Worm (Caenorhabditis elegans) whole organism, L2 larva: ENCODE data around the gene F15G9.6.

ENCODE experiments used
- F13H6.1 ChIP-seq: sonication (generic microtip); optimal IDR thresholded peaks from 2 replicates; lab custom pipeline; 2016; ENCODE audit warnings: missing genetic modification characterization, missing compliant biosample characterization
- Y55F3AM.14 ChIP-seq: fragments of 200-800 bp; sonication (Bioruptor generic); optimal IDR thresholded peaks from 2 replicates; lab custom pipeline; 2018; ENCODE audit warnings: mild to moderate bottlenecking, missing genetic modification characterization, missing compliant biosample characterization
- ZK546.5 ChIP-seq: sonication (generic microtip); optimal IDR thresholded peaks from 2 replicates; lab custom pipeline; 2017; ENCODE audit warnings: missing biosample characterization, missing genetic modification characterization
- alr-1 ChIP-seq: fragments of 150-350 bp; optimal IDR thresholded peaks from 2 replicates; lab custom pipeline; 2014; ENCODE audit warnings: missing biosample characterization, missing genetic modification characterization
- aly-2 ChIP-seq: fragments of 150-350 bp; optimal IDR thresholded peaks from 2 replicates; lab custom pipeline; 2014; ENCODE audit warnings: missing biosample characterization, missing genetic modification characterization
- ama-1 ChIP-seq: fragments of 150-350 bp; optimal IDR thresholded peaks from 2 replicates; lab custom pipeline; 2018; ENCODE audit warnings: inconsistent platforms
- blmp-1 ChIP-seq: sonication (generic microtip); optimal IDR thresholded peaks from 2 replicates; lab custom pipeline; 2017; ENCODE audit warnings: missing genetic modification characterization, mild to moderate bottlenecking, missing compliant biosample characterization, antibody characterized with exemption, moderate library complexity; ENCODE audit not compliant: insufficient read depth
- ceh-16 ChIP-seq: fragments of 150-350 bp; optimal IDR thresholded peaks from 2 replicates; lab custom pipeline; 2014; ENCODE audit warnings: missing biosample characterization, missing genetic modification characterization
- ceh-82 ChIP-seq: fragments of 150-350 bp; optimal IDR thresholded peaks from 2 replicates; lab custom pipeline; 2014; ENCODE audit warnings: missing biosample characterization, missing genetic modification characterization
- crh-2 ChIP-seq: sonication (generic microtip); optimal IDR thresholded peaks from 2 replicates; lab custom pipeline; 2017; ENCODE audit warnings: missing biosample characterization, missing genetic modification characterization
- dmd-4 ChIP-seq: sonication (generic microtip); optimal IDR thresholded peaks from 2 replicates; lab custom pipeline; 2017; ENCODE audit warnings: missing biosample characterization, missing genetic modification characterization
- egl-27 ChIP-seq: sonication (generic microtip); optimal IDR thresholded peaks from 3 replicates; lab custom pipeline; 2017; ENCODE audit warnings: missing biosample characterization, missing genetic modification reagents, missing genetic modification characterization
- elt-1 ChIP-seq: fragments of 150-350 bp; optimal IDR thresholded peaks from 2 replicates; lab custom pipeline; 2014; ENCODE audit warnings: missing biosample characterization, missing genetic modification characterization
- elt-3 ChIP-seq: sonication (generic microtip); optimal IDR thresholded peaks from 2 replicates; lab custom pipeline; 2017; ENCODE audit warnings: missing biosample characterization, missing genetic modification characterization
- fos-1 ChIP-seq: fragments of 150-350 bp; optimal IDR thresholded peaks from 2 replicates; lab custom pipeline; 2014; ENCODE audit warnings: missing biosample characterization, missing genetic modification characterization
- gmeb-1 ChIP-seq: fragments of 150-350 bp; optimal IDR thresholded peaks from 2 replicates; lab custom pipeline; 2014; ENCODE audit warnings: missing biosample characterization, missing genetic modification characterization
- lin-11 ChIP-seq: fragments of 150-350 bp; sonication (generic microtip); optimal IDR thresholded peaks from 2 replicates; lab custom pipeline; 2014; ENCODE audit warnings: missing biosample characterization, missing genetic modification characterization, inconsistent platforms, mixed read lengths
- lin-13 ChIP-seq: fragments of 150-350 bp; optimal IDR thresholded peaks from 2 replicates; lab custom pipeline; 2014; ENCODE audit warnings: missing biosample characterization, missing genetic modification reagents, missing genetic modification characterization
- lin-39 ChIP-seq: fragments of 150-350 bp; optimal IDR thresholded peaks from 2 replicates; lab custom pipeline; 2014; ENCODE audit warnings: missing biosample characterization, missing genetic modification reagents, missing genetic modification characterization
- lsy-2 ChIP-seq, 2 experiments: fragments of 150-350 bp in 1 of 2; sonication (generic microtip) in 1 of 2; optimal IDR thresholded peaks; 2 replicates each; lab custom pipeline; 2014 to 2017; ENCODE audit warnings: missing biosample characterization in 2 of 2, missing genetic modification characterization in 2 of 2
- mbf-1 ChIP-seq: sonication (generic microtip); optimal IDR thresholded peaks from 2 replicates; lab custom pipeline; 2017; ENCODE audit warnings: missing biosample characterization, missing genetic modification characterization
- mdl-1 ChIP-seq, 2 experiments: fragments of 150-350 bp in 1 of 2; sonication (generic microtip) in 1 of 2; optimal IDR thresholded peaks; 2 replicates each; lab custom pipeline; 2017; ENCODE audit warnings: missing biosample characterization in 2 of 2, missing genetic modification characterization in 2 of 2
- nhr-11 ChIP-seq: fragments of 150-350 bp; optimal IDR thresholded peaks from 2 replicates; lab custom pipeline; 2014; ENCODE audit warnings: missing biosample characterization, missing genetic modification characterization
- nhr-21 ChIP-seq: fragments of 150-350 bp; optimal IDR thresholded peaks from 2 replicates; lab custom pipeline; 2014; ENCODE audit warnings: missing biosample characterization, missing genetic modification characterization
- nhr-25 ChIP-seq: fragments of 150-350 bp; sonication (generic microtip); optimal IDR thresholded peaks from 3 replicates; lab custom pipeline; 2014; ENCODE audit warnings: missing biosample characterization, missing genetic modification characterization
- nhr-6 ChIP-seq: fragments of 150-350 bp; optimal IDR thresholded peaks from 2 replicates; lab custom pipeline; 2014; ENCODE audit warnings: missing biosample characterization, missing genetic modification characterization
- peb-1 ChIP-seq: fragments of 150-350 bp; optimal IDR thresholded peaks from 2 replicates; lab custom pipeline; 2014; ENCODE audit warnings: missing biosample characterization, missing genetic modification characterization
- skn-1 ChIP-seq: sonication (generic microtip); optimal IDR thresholded peaks from 2 replicates; lab custom pipeline; 2017; ENCODE audit warnings: missing biosample characterization, missing genetic modification characterization
- sma-3 ChIP-seq: sonication (generic microtip); optimal IDR thresholded peaks from 2 replicates; lab custom pipeline; 2016; ENCODE audit warnings: missing genetic modification reagents, missing genetic modification characterization, missing compliant biosample characterization
- sma-9 ChIP-seq, 2 experiments: fragments of 150-350 bp in 1 of 2; sonication (generic microtip) in 1 of 2; optimal IDR thresholded peaks; 2 replicates each; lab custom pipeline; 2014 to 2016; ENCODE audit warnings: missing genetic modification characterization in 2 of 2, mild to moderate bottlenecking in 1 of 2, missing biosample characterization in 1 of 2, missing compliant biosample characterization in 1 of 2, missing genetic modification reagents in 1 of 2, moderate library complexity in 1 of 2
- snpc-4 ChIP-seq: fragments of 150-350 bp; optimal IDR thresholded peaks from 2 replicates; lab custom pipeline; 2014; ENCODE audit warnings: missing biosample characterization, missing genetic modification characterization
- unc-39 ChIP-seq: fragments of 150-350 bp; optimal IDR thresholded peaks from 2 replicates; lab custom pipeline; 2014; ENCODE audit warnings: missing biosample characterization, missing genetic modification characterization
- unc-55 ChIP-seq: fragments of 150-350 bp; sonication (generic microtip); optimal IDR thresholded peaks from 3 replicates; lab custom pipeline; 2014; ENCODE audit warnings: missing biosample characterization, missing genetic modification reagents, missing genetic modification characterization
- ztf-1 ChIP-seq: fragments of 200-800 bp; sonication (Bioruptor generic); conservative IDR thresholded peaks from 2 replicates; pipeline ENCODE4 v1.3.6; 2022; ENCODE audit warnings: missing genetic modification characterization, missing compliant biosample characterization
- ztf-11 ChIP-seq: sonication (generic microtip); optimal IDR thresholded peaks from 2 replicates; lab custom pipeline; 2017; ENCODE audit warnings: missing biosample characterization, missing genetic modification characterization

Gene F15G9.6

ce11 chrX:9673228-9673627 is 36.3 kb upstream of the F15G9.6 start:
- TF ChIP-seq lsy-2 (tag; optimal IDR thresholded peaks at IDR 0.05; lab: Kevin White, UChicago): peak in 1 of 2 experiments; percentile 1
- TF ChIP-seq ztf-11 (tag; lab: Kevin White, UChicago): no peak
- peak; percentile 24 for TF ChIP-seq sma-9 (GFP tag; optimal IDR thresholded peaks at IDR 0.05; lab: Kevin White, UChicago)
- no peak for TF ChIP-seq sma-9 (tag; optimal IDR thresholded peaks at IDR 0.05; lab: Kevin White, UChicago)
- TF ChIP-seq fos-1 (tag; lab: Kevin White, UChicago): peak; percentile 46
- TF ChIP-seq mbf-1 (tag; lab: Kevin White, UChicago): no peak

DNA sequence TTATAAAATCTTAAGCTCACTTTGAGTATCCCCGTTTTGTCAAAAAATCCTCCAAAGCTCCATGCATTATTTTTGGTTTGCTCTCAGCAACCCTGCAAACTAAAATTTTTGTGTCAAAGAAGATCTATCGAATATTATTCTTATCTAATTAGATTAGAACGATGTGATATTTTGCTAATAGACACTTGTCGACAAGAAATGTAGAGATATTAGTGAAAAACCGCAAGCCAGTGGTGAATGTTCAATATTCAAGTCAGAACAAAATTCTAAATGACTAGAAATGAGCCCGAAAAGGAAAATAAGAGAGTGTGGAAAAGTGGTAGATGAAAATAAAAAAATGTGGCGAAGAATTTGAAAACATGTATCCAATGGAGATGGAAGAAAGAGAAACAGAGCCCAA is 34.8 kb upstream of the F15G9.6 start, which contains the start of gene C43C3.4:
C43C3.4 (minus strand) TSS at position 101 of the 400 bp plus-strand sequence.
- TF ChIP-seq ceh-16 (no peak), unc-55 (no peak), ama-1 (lab: Kevin White, UChicago) (no peak), egl-27 (no peak), lin-39 (no peak), aly-2 (no peak), nhr-11 (no peak)

DNA sequence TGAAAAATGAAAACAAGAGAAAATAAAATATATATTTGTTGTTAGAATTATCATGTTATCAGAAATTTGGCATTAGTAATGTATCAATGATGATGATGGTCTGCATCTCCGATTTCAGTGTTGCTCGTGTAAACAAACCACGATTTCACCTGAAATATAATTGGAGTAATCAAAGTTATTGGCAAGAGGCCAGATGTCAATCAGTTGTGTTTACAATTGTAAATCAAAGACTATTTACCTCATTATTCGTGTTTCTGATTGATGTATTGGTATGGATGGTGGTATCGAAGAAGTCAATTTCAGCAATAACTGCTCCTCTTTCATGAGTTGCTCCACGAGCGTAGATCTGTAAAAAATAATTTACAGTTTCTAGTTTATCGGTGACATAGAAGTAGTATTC is 33.6 kb upstream of the F15G9.6 start:
- no peak for TF ChIP-seq alr-1
- no peak for TF ChIP-seq unc-55
- no peak for TF ChIP-seq dmd-4 (tag; lab: Kevin White, UChicago)
- TF ChIP-seq nhr-11: no peak
- no peak for TF ChIP-seq mbf-1 (tag; lab: Kevin White, UChicago)
- TF ChIP-seq, all 48 proteins: peak for 0

DNA sequence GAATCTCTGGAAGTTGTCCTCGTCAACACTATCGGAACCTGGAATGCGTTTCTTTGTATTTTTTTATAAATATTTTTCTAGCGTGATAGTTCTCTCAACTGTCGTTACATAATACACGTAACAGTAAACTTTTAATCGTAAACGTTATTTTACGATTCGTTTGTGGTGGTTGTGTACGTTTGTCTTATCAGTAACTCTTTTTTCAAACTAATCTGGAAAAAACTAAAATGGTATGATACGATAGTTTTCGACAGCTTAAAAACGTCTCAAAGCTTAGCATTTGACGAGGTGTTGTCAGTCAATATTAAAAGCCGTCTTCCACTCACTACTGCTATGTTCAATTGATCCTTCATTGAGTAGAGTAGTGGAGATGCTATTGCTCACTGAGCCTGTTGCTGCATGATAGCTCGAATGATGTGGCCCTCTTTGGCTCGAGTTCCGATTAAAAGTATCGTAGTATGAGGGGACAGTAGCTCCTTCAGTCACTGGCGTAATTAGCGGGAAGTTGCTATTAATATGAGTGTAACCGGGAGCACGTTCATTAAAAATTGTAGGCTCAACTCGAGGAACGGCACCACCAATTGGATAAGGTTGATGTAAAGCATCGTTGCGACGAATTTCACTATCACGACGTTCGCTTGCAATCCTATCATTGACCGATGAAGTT is 32.6 kb upstream of the F15G9.6 start:
- TF ChIP-seq nhr-6 (tag; lab: Kevin White, UChicago): no peak
- no peak for TF ChIP-seq mdl-1 (tag; optimal IDR thresholded peaks at IDR 0.05; lab: Kevin White, UChicago)
- TF ChIP-seq skn-1 (tag; lab: Kevin White, UChicago): no peak

DNA sequence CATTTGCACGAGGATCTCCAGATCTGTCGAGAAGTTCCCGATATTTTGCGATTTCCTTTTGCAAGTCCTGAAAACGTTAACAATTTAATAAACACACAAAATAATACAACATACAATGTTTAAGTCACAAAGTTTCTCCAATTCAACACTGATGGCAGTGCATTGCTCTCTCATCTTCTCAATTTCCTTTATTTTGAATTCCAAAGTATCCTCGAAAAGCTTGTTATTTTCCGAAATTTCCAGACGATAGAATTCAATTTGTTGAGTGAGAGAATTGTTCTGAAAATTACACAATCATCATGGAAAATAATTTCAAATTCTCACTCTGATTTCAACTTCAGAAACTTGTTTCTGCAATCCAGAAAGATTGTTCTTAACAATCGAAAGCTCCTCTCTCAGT is 31.6 kb upstream of the F15G9.6 start:
- TF ChIP-seq alr-1: no peak
- TF ChIP-seq lin-11: no peak
- TF ChIP-seq peb-1 (tag; lab: Kevin White, UChicago): no peak
- no peak for TF ChIP-seq nhr-25 (tag; lab: Kevin White, UChicago)
- TF ChIP-seq crh-2 (tag; lab: Kevin White, UChicago): no peak
- no peak for TF ChIP-seq fos-1 (tag; lab: Kevin White, UChicago)
- no peak for TF ChIP-seq lin-13 (GFP tag; lab: Kevin White, UChicago)
- TF ChIP-seq nhr-21: no peak
- no peak for TF ChIP-seq elt-3 (tag; lab: Kevin White, UChicago)
- no peak for TF ChIP-seq snpc-4 (tag; lab: Kevin White, UChicago)

ce11 chrX:9679427-9679826 is 30.1 kb upstream of the F15G9.6 start:
- TF ChIP-seq ZK546.5: no peak
- TF ChIP-seq nhr-21: no peak
- TF ChIP-seq sma-9 (GFP tag; optimal IDR thresholded peaks at IDR 0.05; lab: Kevin White, UChicago): peak; percentile 52
- no peak for TF ChIP-seq sma-9 (tag; optimal IDR thresholded peaks at IDR 0.05; lab: Kevin White, UChicago)
- no peak for TF ChIP-seq skn-1 (tag; lab: Kevin White, UChicago)
- TF ChIP-seq crh-2 (tag; lab: Kevin White, UChicago): peak; percentile 50
- no peak for TF ChIP-seq unc-39 (tag; lab: Kevin White, UChicago)
- TF ChIP-seq ztf-1 (GFP tag; lab: Robert Waterston, UW): no peak
- no peak for TF ChIP-seq ceh-82 (tag; lab: Kevin White, UChicago)
- no peak for TF ChIP-seq sma-3
- peak; percentile 39 for TF ChIP-seq F13H6.1
- TF ChIP-seq alr-1: no peak
- no peak for TF ChIP-seq Y55F3AM.14 (GFP tag; lab: Kevin White, UChicago)
- no peak for TF ChIP-seq ztf-11 (tag; lab: Kevin White, UChicago)
- no peak for TF ChIP-seq lin-11
- TF ChIP-seq mbf-1 (tag; lab: Kevin White, UChicago): no peak
- TF ChIP-seq fos-1 (tag; lab: Kevin White, UChicago): peak; percentile 40
- TF ChIP-seq elt-1 (tag; lab: Kevin White, UChicago): no peak
- no peak for TF ChIP-seq unc-55
- no peak for TF ChIP-seq blmp-1 (tag; lab: Kevin White, UChicago)
- TF ChIP-seq gmeb-1 (tag; lab: Kevin White, UChicago): peak; percentile 39
